Worm (Caenorhabditis elegans) whole organism, midembryonic: ENCODE data around the gene W09C2.10.

Source experiments
- flt-1 ChIP-seq: fragments of 200-800 bp; sonication (Bioruptor generic); IDR thresholded peaks from 2 replicates; pipeline ENCODE4 v1.3.6; 2022; ENCODE audit warnings: missing genetic modification characterization, missing compliant biosample characterization
- ref-1 ChIP-seq: fragments of 200-800 bp; sonication (Bioruptor generic); conservative IDR thresholded peaks from 2 replicates; pipeline ENCODE4 v1.3.6; 2022; ENCODE audit warnings: missing genetic modification reagents, missing genetic modification characterization, missing compliant biosample characterization
- tab-1 ChIP-seq: fragments of 200-800 bp; sonication (Bioruptor generic); IDR thresholded peaks from 2 replicates; pipeline ENCODE4 v1.3.6; 2022; ENCODE audit warnings: missing genetic modification characterization, missing compliant biosample characterization

- TF ChIP-seq tab-1 (no peak), ref-1 (no peak), flt-1 (GFP tag; lab: Robert Waterston, UW) (no peak)
Observed at ce11 chrIV:9609095-9609494, 15.8 kb downstream of the W09C2.10 start.
